Fruit fly (Drosophila melanogaster): Measurements from ENCODE around the gene CG11920.

- TF ChIP-seq EcR (GFP tag; optimal IDR thresholded peaks at IDR 0.05) (no peak), psq (optimal IDR thresholded peaks at IDR 0.05) (no peak)
These were observed 14.2 kb upstream of the CG11920 start for dm6 chr3R:25060462-25060861.

Data from whole organism.